Fruit fly (Drosophila melanogaster) whole organism, embryonic: ENCODE results near the gene CG17028.

Experiments
- Awh ChIP-seq: fragments of 200-800 bp; sonication (Bioruptor generic); IDR thresholded peaks from 2 replicates; pipeline ENCODE4, ENCODE4 v1.3.6; 2022; ENCODE audit warnings: missing biosample characterization, missing genetic modification characterization
- CG10431 ChIP-seq: fragments of 200-800 bp; sonication (Bioruptor generic); optimal IDR thresholded peaks from 3 replicates; lab custom pipeline; 2018; ENCODE audit warnings: missing biosample characterization, mild to moderate bottlenecking, missing genetic modification characterization
- CG10462 ChIP-seq: fragments of 200-800 bp; sonication (Bioruptor generic); optimal IDR thresholded peaks from 2 replicates; lab custom pipeline; 2016; ENCODE audit warnings: missing biosample characterization, missing genetic modification characterization
- CG10565 ChIP-seq: fragments of 200-800 bp; sonication (Bioruptor generic); optimal IDR thresholded peaks from 3 replicates; lab custom pipeline; 2016; ENCODE audit warnings: missing biosample characterization, mild to moderate bottlenecking, missing genetic modification characterization
- CG10979 ChIP-seq: fragments of 200-800 bp; sonication (Bioruptor generic); optimal IDR thresholded peaks from 2 replicates; lab custom pipeline; 2018; ENCODE audit warnings: missing biosample characterization, mild to moderate bottlenecking, missing genetic modification characterization, moderate library complexity
- CG14014 ChIP-seq: fragments of 200-800 bp; sonication (Bioruptor generic); IDR thresholded peaks from 2 replicates; pipeline ENCODE4 v1.3.6; 2022; ENCODE audit warnings: missing biosample characterization, missing genetic modification characterization
- CG16813 ChIP-seq: fragments of 200-800 bp; sonication (Bioruptor generic); IDR thresholded peaks from 3 replicates; pipeline ENCODE4 v1.3.6; 2022; ENCODE audit warnings: missing biosample characterization, missing genetic modification characterization; ENCODE audit not compliant: partially characterized antibody
- CG17568 ChIP-seq: fragments of 200-800 bp; sonication (Bioruptor generic); optimal IDR thresholded peaks from 2 replicates; lab custom pipeline; 2018; ENCODE audit warnings: missing biosample characterization, mild to moderate bottlenecking, missing genetic modification characterization, moderate library complexity
- CG2116 ChIP-seq: fragments of 200-800 bp; sonication (Bioruptor generic); optimal IDR thresholded peaks from 3 replicates; lab custom pipeline; 2018; ENCODE audit warnings: missing biosample characterization, mild to moderate bottlenecking, missing genetic modification characterization
- CG30431 ChIP-seq: fragments of 200-800 bp; sonication (Bioruptor generic); optimal IDR thresholded peaks from 2 replicates; lab custom pipeline; 2017; ENCODE audit warnings: missing biosample characterization, missing genetic modification characterization
- CG3065 ChIP-seq: fragments of 200-800 bp; sonication (Bioruptor generic); optimal IDR thresholded peaks from 2 replicates; lab custom pipeline; 2016; ENCODE audit warnings: missing biosample characterization, missing genetic modification characterization
- CG3838 ChIP-seq: fragments of 200-800 bp; sonication (Bioruptor generic); optimal IDR thresholded peaks from 3 replicates; lab custom pipeline; 2016; ENCODE audit warnings: missing biosample characterization, missing genetic modification characterization
- CG6689 ChIP-seq: fragments of 200-800 bp; sonication (Bioruptor generic); IDR thresholded peaks from 2 replicates; pipeline ENCODE4 v1.3.6; 2022; ENCODE audit warnings: missing biosample characterization, missing genetic modification characterization
- CG6854 ChIP-seq: fragments of 200-800 bp; sonication (Bioruptor generic); optimal IDR thresholded peaks from 3 replicates; lab custom pipeline; 2017; ENCODE audit warnings: missing biosample characterization, mild to moderate bottlenecking, missing genetic modification characterization
- CG7745 ChIP-seq: fragments of 200-800 bp; sonication (Bioruptor generic); optimal IDR thresholded peaks from 2 replicates; lab custom pipeline; 2018; ENCODE audit warnings: missing biosample characterization, mild to moderate bottlenecking, missing genetic modification characterization, moderate library complexity
- CG9797 ChIP-seq: fragments of 200-800 bp; sonication (Bioruptor generic); optimal IDR thresholded peaks from 3 replicates; lab custom pipeline; 2018; ENCODE audit warnings: missing biosample characterization, mild to moderate bottlenecking, missing genetic modification characterization
- CoRest ChIP-seq: fragments of 200-800 bp; sonication (Bioruptor generic); optimal IDR thresholded peaks from 3 replicates; lab custom pipeline; 2018; ENCODE audit warnings: missing biosample characterization, mild to moderate bottlenecking, missing genetic modification characterization, moderate library complexity
- Dip2 ChIP-seq: fragments of 200-800 bp; sonication (Bioruptor generic); IDR thresholded peaks from 2 replicates; pipeline ENCODE4 v1.3.6; 2022; ENCODE audit warnings: missing biosample characterization, missing genetic modification characterization
- Gug ChIP-seq: fragments of 200-800 bp; sonication (Bioruptor generic); IDR thresholded peaks from 4 replicates; pipeline ENCODE4 v1.3.6; 2022; ENCODE audit warnings: missing biosample characterization, missing genetic modification characterization
- Max ChIP-seq: fragments of 200-800 bp; sonication (Bioruptor generic); optimal IDR thresholded peaks from 2 replicates; lab custom pipeline; 2016; ENCODE audit warnings: missing biosample characterization, mild to moderate bottlenecking, missing genetic modification characterization
- Mes4 ChIP-seq: fragments of 200-800 bp; sonication (Bioruptor generic); optimal IDR thresholded peaks from 2 replicates; lab custom pipeline; 2016; ENCODE audit warnings: missing biosample characterization, missing genetic modification characterization
- NC2β ChIP-seq: fragments of 200-800 bp; sonication (Bioruptor generic); optimal IDR thresholded peaks from 2 replicates; lab custom pipeline; 2016; ENCODE audit warnings: missing biosample characterization, missing genetic modification characterization
- Opbp ChIP-seq: fragments of 200-800 bp; sonication (Bioruptor generic); IDR thresholded peaks from 3 replicates; pipeline ENCODE4 v1.3.6; 2022; ENCODE audit warnings: missing biosample characterization, missing genetic modification characterization; ENCODE audit not compliant: partially characterized antibody
- Pdp1 ChIP-seq, 2 experiments: fragments of 200-800 bp; sonication (Bioruptor generic); optimal IDR thresholded peaks; 3 replicates each; lab custom pipeline; 2016; ENCODE audit warnings: missing biosample characterization in 2 of 2, missing genetic modification characterization in 2 of 2, mild to moderate bottlenecking in 1 of 2, moderate library complexity in 1 of 2
- Sox100B ChIP-seq: fragments of 200-800 bp; sonication (Bioruptor generic); optimal IDR thresholded peaks from 3 replicates; lab custom pipeline; 2018; ENCODE audit warnings: missing biosample characterization, mild to moderate bottlenecking, missing genetic modification characterization
- cwo ChIP-seq: fragments of 200-800 bp; sonication (Bioruptor generic); optimal IDR thresholded peaks from 3 replicates; lab custom pipeline; 2017; ENCODE audit warnings: missing biosample characterization, missing genetic modification characterization, mild to moderate bottlenecking, moderate library complexity, missing genetic modification reagents
- fd64A ChIP-seq: fragments of 200-800 bp; sonication (Bioruptor generic); optimal IDR thresholded peaks from 3 replicates; lab custom pipeline; 2018; ENCODE audit warnings: missing biosample characterization, mild to moderate bottlenecking, missing genetic modification characterization
- fru ChIP-seq: fragments of >200 bp; optimal IDR thresholded peaks from 2 replicates; lab custom pipeline; 2017
- gt ChIP-seq: fragments of 200-800 bp; sonication (Bioruptor generic); IDR thresholded peaks from 2 replicates; pipeline ENCODE4 v1.3.6; 2022; ENCODE audit warnings: missing biosample characterization, missing genetic modification characterization
- klu ChIP-seq: fragments of 200-800 bp; sonication (Bioruptor generic); IDR thresholded peaks from 2 replicates; pipeline ENCODE4 v1.3.6; 2022; ENCODE audit warnings: missing biosample characterization, missing genetic modification characterization
- lab ChIP-seq: fragments of 200-800 bp; sonication (Bioruptor generic); optimal IDR thresholded peaks from 3 replicates; lab custom pipeline; 2017; ENCODE audit warnings: missing biosample characterization, missing genetic modification characterization, mild to moderate bottlenecking, moderate library complexity, missing genetic modification reagents
- lilli ChIP-seq: fragments of 200-800 bp; sonication (Bioruptor generic); optimal IDR thresholded peaks from 3 replicates; lab custom pipeline; 2016; ENCODE audit warnings: missing biosample characterization, missing genetic modification characterization
- lmd ChIP-seq: fragments of 200-800 bp; sonication (Bioruptor generic); IDR thresholded peaks from 2 replicates; pipeline ENCODE4 v1.3.6; 2022; ENCODE audit warnings: missing biosample characterization, missing genetic modification characterization
- lov ChIP-seq, 2 experiments: fragments of 200-800 bp in 1 of 2; fragments of >200 bp in 1 of 2; sonication (Bioruptor generic) in 1 of 2; IDR thresholded peaks in 1 of 2; optimal IDR thresholded peaks in 1 of 2; 2 replicates in 1 of 2; 3 replicates in 1 of 2; pipeline versions ENCODE4 v1.3.6 to Lab custom; 2017 to 2022; ENCODE audit warnings: missing biosample characterization in 1 of 2, missing genetic modification characterization in 1 of 2
- nerfin-2 ChIP-seq: fragments of 200-800 bp; sonication (Bioruptor generic); IDR thresholded peaks from 2 replicates; pipeline ENCODE4 v1.3.6; 2022; ENCODE audit warnings: missing biosample characterization, missing genetic modification characterization; ENCODE audit not compliant: partially characterized antibody
- p53 ChIP-seq: fragments of 200-800 bp; sonication (Bioruptor generic); optimal IDR thresholded peaks from 2 replicates; lab custom pipeline; 2016; ENCODE audit warnings: missing biosample characterization, missing genetic modification characterization
- pzg ChIP-seq: fragments of 200-800 bp; sonication (Bioruptor generic); optimal IDR thresholded peaks from 3 replicates; lab custom pipeline; 2018; ENCODE audit warnings: missing biosample characterization, mild to moderate bottlenecking, missing genetic modification characterization, moderate library complexity
- rib ChIP-seq: fragments of 200-800 bp; sonication (Bioruptor generic); IDR thresholded peaks from 2 replicates; pipeline ENCODE4 v1.3.6; 2022; ENCODE audit warnings: missing biosample characterization, missing genetic modification characterization
- scrt ChIP-seq: fragments of 200-800 bp; sonication (Bioruptor generic); optimal IDR thresholded peaks from 2 replicates; lab custom pipeline; 2018; ENCODE audit warnings: missing biosample characterization, mild to moderate bottlenecking, missing genetic modification characterization, moderate library complexity
- seq ChIP-seq: fragments of 200-800 bp; sonication (Bioruptor generic); IDR thresholded peaks from 2 replicates; pipeline ENCODE4 v1.3.6; 2022; ENCODE audit warnings: missing biosample characterization, missing genetic modification characterization
- stwl ChIP-seq: fragments of 200-800 bp; sonication (Bioruptor generic); optimal IDR thresholded peaks from 3 replicates; lab custom pipeline; 2018; ENCODE audit warnings: missing biosample characterization, mild to moderate bottlenecking, missing genetic modification characterization, moderate library complexity
- tap ChIP-seq: fragments of 200-800 bp; optimal IDR thresholded peaks from 3 replicates; lab custom pipeline; 2019; ENCODE audit warnings: missing biosample characterization, mild to moderate bottlenecking, missing genetic modification characterization, moderate library complexity
- tll ChIP-seq, 2 experiments: fragments of 200-800 bp in 1 of 2; fragments of >200 bp in 1 of 2; sonication (Bioruptor generic) in 1 of 2; optimal IDR thresholded peaks; 2 replicates each; lab custom pipeline; 2017 to 2019; ENCODE audit warnings: missing biosample characterization in 2 of 2, missing genetic modification characterization in 2 of 2, mild to moderate bottlenecking in 1 of 2, moderate library complexity in 1 of 2
- twi ChIP-seq: fragments of 200-800 bp; optimal IDR thresholded peaks from 2 replicates; lab custom pipeline; 2019; ENCODE audit warnings: missing biosample characterization, mild to moderate bottlenecking, missing genetic modification characterization, moderate library complexity
- unc-4 ChIP-seq: fragments of 200-800 bp; sonication (Bioruptor generic); IDR thresholded peaks from 2 replicates; pipeline ENCODE4 v1.3.6; 2022; ENCODE audit warnings: missing biosample characterization, missing genetic modification characterization; ENCODE audit not compliant: partially characterized antibody
- vnd ChIP-seq: fragments of 200-800 bp; sonication (Bioruptor generic); IDR thresholded peaks from 3 replicates; pipeline ENCODE4 v1.3.6; 2022; ENCODE audit warnings: missing biosample characterization, missing genetic modification characterization; ENCODE audit not compliant: partially characterized antibody
- zen ChIP-seq: fragments of 200-800 bp; sonication (Bioruptor generic); optimal IDR thresholded peaks from 3 replicates; lab custom pipeline; 2018; ENCODE audit warnings: missing biosample characterization, mild to moderate bottlenecking, missing genetic modification characterization, moderate library complexity

Gene CG17028

dm6 chr3L:15967588-15968500, 10.5 kb upstream of the CG17028 start, which contains the start of the genes Brr2 and CG10516 (continued):
- TF ChIP-seq CG10565 (GFP tag; lab: Kevin White, UChicago) (no peak), fru (no peak), Pdp1 (GFP tag; optimal IDR thresholded peaks at IDR 0.05; lab: Kevin White, UChicago) (peak; percentile 6 to 8), CG10431 (peak; percentile 30), CG16813 (GFP tag; lab: Robert Waterston, UW) (no peak; the same call in 1 of the 3 replicates), pzg (GFP tag; lab: Kevin White, UChicago) (peak; percentile 80), CG6854 (GFP tag; lab: Kevin White, UChicago) (no peak), tll (GFP tag; optimal IDR thresholded peaks at IDR 0.05; lab: Kevin White, UChicago) (peak in 1 of 2 experiments; percentile 10), CoRest (tag; lab: Kevin White, UChicago) (no peak), nerfin-2 (GFP tag; lab: Robert Waterston, UW) (0 out of 2 replicates have a peak, but pooled peaks have one; percentile 23), seq (GFP tag; lab: Robert Waterston, UW) (no peak), gt (GFP tag; lab: Robert Waterston, UW) (no peak), twi (tag; lab: Kevin White, UChicago) (peak; percentile 19), lab (GFP tag; lab: Kevin White, UChicago) (no peak), p53 (GFP tag; lab: Kevin White, UChicago) (peak; percentile 23), CG30431 (no peak), CG6689 (GFP tag; lab: Robert Waterston, UW) (no peak), CG10462 (GFP tag; lab: Kevin White, UChicago) (no peak), Sox100B (GFP tag; lab: Kevin White, UChicago) (no peak), lov (optimal IDR thresholded peaks at IDR 0.05; lab: Kevin White, UChicago) (no peak), lov (GFP tag; IDR thresholded peaks at IDR 0.05; lab: Robert Waterston, UW) (no peak), Gug (GFP tag; lab: Robert Waterston, UW) (no peak), CG2116 (peak; percentile 78), CG3065 (no peak), rib (GFP tag; lab: Robert Waterston, UW) (no peak), CG9797 (GFP tag; lab: Kevin White, UChicago) (peak; percentile 94), cwo (GFP tag; lab: Kevin White, UChicago) (no peak), vnd (GFP tag; lab: Robert Waterston, UW) (no peak), scrt (no peak), CG14014 (no peak), CG3838 (GFP tag; lab: Kevin White, UChicago) (no peak), Opbp (no peak), CG7745 (tag; lab: Kevin White, UChicago) (no peak), klu (GFP tag; lab: Robert Waterston, UW) (no peak), Max (GFP tag; lab: Kevin White, UChicago) (peak; percentile 68), fd64A (GFP tag; lab: Kevin White, UChicago) (no peak), lilli (GFP tag; lab: Kevin White, UChicago) (peak; percentile 60), unc-4 (GFP tag; lab: Robert Waterston, UW) (peak; percentile 38; the same call in 1 of the 2 replicates), zen (tag; lab: Kevin White, UChicago) (peak; percentile 15), Dip2 (GFP tag; lab: Robert Waterston, UW) (no peak), CG10979 (tag; lab: Kevin White, UChicago) (no peak), Mes4 (GFP tag; lab: Kevin White, UChicago) (no peak), stwl (tag; lab: Kevin White, UChicago) (peak; percentile 60), NC2β (no peak), lmd (no peak), Awh (GFP tag; lab: Robert Waterston, UW) (0 out of 2 replicates have a peak, but pooled peaks have one; percentile 21), tap (tag; lab: Kevin White, UChicago) (no peak), CG17568 (no peak)
